Fruit fly (Drosophila melanogaster) whole organism, embryonic: Measurements from ENCODE around the gene kirre.

ENCODE experiments used
- Bgb ChIP-seq: fragments of 200-800 bp; sonication (Bioruptor generic); IDR thresholded peaks from 2 replicates; pipeline ENCODE4 v1.3.6; 2022; ENCODE audit warnings: missing biosample characterization, missing genetic modification characterization; ENCODE audit not compliant: partially characterized antibody
- CG10147 ChIP-seq: fragments of 200-800 bp; sonication (Bioruptor generic); optimal IDR thresholded peaks from 2 replicates; lab custom pipeline; 2019; ENCODE audit warnings: missing biosample characterization, mild to moderate bottlenecking, missing genetic modification characterization, moderate library complexity
- CG10462 ChIP-seq: fragments of 200-800 bp; sonication (Bioruptor generic); optimal IDR thresholded peaks from 2 replicates; lab custom pipeline; 2016; ENCODE audit warnings: missing biosample characterization, missing genetic modification characterization
- CG13424 ChIP-seq: fragments of 200-800 bp; sonication (Bioruptor generic); optimal IDR thresholded peaks from 2 replicates; lab custom pipeline; 2019; ENCODE audit warnings: missing biosample characterization, mild to moderate bottlenecking, missing genetic modification characterization, moderate library complexity
- CG17361 ChIP-seq: fragments of 200-800 bp; sonication (Bioruptor generic); IDR thresholded peaks from 3 replicates; pipeline ENCODE4 v1.3.6; 2022; ENCODE audit warnings: missing biosample characterization, missing genetic modification characterization
- CG2202 ChIP-seq: fragments of 200-800 bp; sonication (Bioruptor generic); optimal IDR thresholded peaks from 2 replicates; lab custom pipeline; 2018; ENCODE audit warnings: missing biosample characterization, mild to moderate bottlenecking, missing genetic modification characterization
- CG31441 ChIP-seq: fragments of 200-800 bp; sonication (Bioruptor generic); IDR thresholded peaks from 2 replicates; pipeline ENCODE4 v1.3.6; 2022; ENCODE audit warnings: missing biosample characterization, missing genetic modification characterization
- CG3407 ChIP-seq: fragments of 200-800 bp; sonication (Bioruptor generic); optimal IDR thresholded peaks from 2 replicates; lab custom pipeline; 2018; ENCODE audit warnings: missing biosample characterization, mild to moderate bottlenecking, missing genetic modification characterization
- CG4404 ChIP-seq: fragments of 200-800 bp; sonication (Bioruptor generic); IDR thresholded peaks from 2 replicates; pipeline ENCODE4 v1.3.6; 2022; ENCODE audit warnings: missing biosample characterization, missing genetic modification characterization
- CG4707 ChIP-seq: fragments of 200-800 bp; sonication (Bioruptor generic); optimal IDR thresholded peaks from 2 replicates; lab custom pipeline; 2018; ENCODE audit warnings: missing biosample characterization, mild to moderate bottlenecking, missing genetic modification characterization, moderate library complexity
- CG6689 ChIP-seq: fragments of 200-800 bp; sonication (Bioruptor generic); IDR thresholded peaks from 2 replicates; pipeline ENCODE4 v1.3.6; 2022; ENCODE audit warnings: missing biosample characterization, missing genetic modification characterization
- CG7271 ChIP-seq: fragments of 200-800 bp; sonication (Bioruptor generic); optimal IDR thresholded peaks from 2 replicates; lab custom pipeline; 2018; ENCODE audit warnings: missing biosample characterization, mild to moderate bottlenecking, missing genetic modification characterization, moderate library complexity
- CG7839 ChIP-seq: fragments of 200-800 bp; sonication (Bioruptor generic); optimal IDR thresholded peaks from 3 replicates; lab custom pipeline; 2018; ENCODE audit warnings: missing biosample characterization, mild to moderate bottlenecking, missing genetic modification characterization, moderate library complexity
- CG8944 ChIP-seq: fragments of 200-800 bp; sonication (Bioruptor generic); optimal IDR thresholded peaks from 3 replicates; lab custom pipeline; 2016; ENCODE audit warnings: missing biosample characterization, missing genetic modification characterization
- CG9727 ChIP-seq: fragments of 200-800 bp; sonication (Bioruptor generic); optimal IDR thresholded peaks from 3 replicates; lab custom pipeline; 2017; ENCODE audit warnings: missing biosample characterization, mild to moderate bottlenecking, missing genetic modification characterization
- CHES-1-like ChIP-seq: fragments of 200-800 bp; sonication (Bioruptor generic); optimal IDR thresholded peaks from 2 replicates; lab custom pipeline; 2016; ENCODE audit warnings: missing biosample characterization, missing genetic modification characterization
- Camta ChIP-seq: fragments of 200-800 bp; sonication (Bioruptor generic); optimal IDR thresholded peaks from 2 replicates; lab custom pipeline; 2016; ENCODE audit warnings: missing biosample characterization, missing genetic modification characterization
- D19B ChIP-seq: fragments of 200-800 bp; sonication (Bioruptor generic); optimal IDR thresholded peaks from 2 replicates; lab custom pipeline; 2017; ENCODE audit warnings: missing biosample characterization, mild to moderate bottlenecking, missing genetic modification characterization
- Dbx ChIP-seq: fragments of 200-800 bp; sonication (Bioruptor generic); IDR thresholded peaks from 3 replicates; pipeline ENCODE4 v1.3.6; 2022; ENCODE audit warnings: missing biosample characterization, missing genetic modification characterization
- Hr51 ChIP-seq, 2 experiments: fragments of 200-800 bp; sonication (Bioruptor generic); optimal IDR thresholded peaks; 2 replicates in 1 of 2; 3 replicates in 1 of 2; lab custom pipeline; 2016 to 2018; ENCODE audit warnings: missing biosample characterization in 2 of 2, missing genetic modification characterization in 2 of 2, mild to moderate bottlenecking in 1 of 2, moderate library complexity in 1 of 2
- NK7.1 ChIP-seq: fragments of 200-800 bp; sonication (Bioruptor generic); optimal IDR thresholded peaks from 3 replicates; lab custom pipeline; 2016; ENCODE audit warnings: missing biosample characterization, missing genetic modification characterization
- Rx ChIP-seq: fragments of 200-800 bp; sonication (Bioruptor generic); IDR thresholded peaks from 2 replicates; pipeline ENCODE4 v1.3.6; 2022; ENCODE audit warnings: missing biosample characterization, missing genetic modification characterization
- Sox100B ChIP-seq: fragments of 200-800 bp; sonication (Bioruptor generic); optimal IDR thresholded peaks from 3 replicates; lab custom pipeline; 2018; ENCODE audit warnings: missing biosample characterization, mild to moderate bottlenecking, missing genetic modification characterization
- Vsx1 ChIP-seq: fragments of 200-800 bp; sonication (Bioruptor generic); optimal IDR thresholded peaks from 2 replicates; lab custom pipeline; 2017; ENCODE audit warnings: missing biosample characterization, mild to moderate bottlenecking, missing genetic modification characterization, missing genetic modification reagents
- bsh ChIP-seq, 2 experiments: fragments of 200-800 bp; sonication (Bioruptor generic); optimal IDR thresholded peaks; 2 replicates each; lab custom pipeline; 2017 to 2018; ENCODE audit warnings: mild to moderate bottlenecking in 2 of 2, missing biosample characterization in 2 of 2, missing genetic modification characterization in 2 of 2, moderate library complexity in 1 of 2
- da ChIP-seq: fragments of 200-800 bp; sonication (Bioruptor generic); optimal IDR thresholded peaks from 2 replicates; lab custom pipeline; 2016; ENCODE audit warnings: missing biosample characterization, missing genetic modification characterization
- disco-r ChIP-seq: fragments of 200-800 bp; sonication (Bioruptor generic); optimal IDR thresholded peaks from 2 replicates; lab custom pipeline; 2016; ENCODE audit warnings: missing biosample characterization, missing genetic modification characterization
- dmrt99B ChIP-seq: fragments of 200-800 bp; sonication (Bioruptor generic); optimal IDR thresholded peaks from 2 replicates; lab custom pipeline; 2018; ENCODE audit warnings: missing biosample characterization, mild to moderate bottlenecking, missing genetic modification characterization, moderate library complexity
- dpn ChIP-seq, 2 experiments: fragments of 200-800 bp; sonication (Bioruptor generic); optimal IDR thresholded peaks; 3 replicates each; lab custom pipeline; 2016; ENCODE audit warnings: missing biosample characterization in 2 of 2, missing genetic modification characterization in 2 of 2
- gem ChIP-seq: fragments of 200-800 bp; sonication (Bioruptor generic); optimal IDR thresholded peaks from 2 replicates; lab custom pipeline; 2019; ENCODE audit warnings: missing biosample characterization, mild to moderate bottlenecking, missing genetic modification characterization, moderate library complexity
- lilli ChIP-seq: fragments of 200-800 bp; sonication (Bioruptor generic); optimal IDR thresholded peaks from 3 replicates; lab custom pipeline; 2016; ENCODE audit warnings: missing biosample characterization, missing genetic modification characterization
- lmd ChIP-seq: fragments of 200-800 bp; sonication (Bioruptor generic); IDR thresholded peaks from 2 replicates; pipeline ENCODE4 v1.3.6; 2022; ENCODE audit warnings: missing biosample characterization, missing genetic modification characterization
- lola ChIP-seq, 3 experiments: fragments of >200 bp in 2 of 3; fragments of 200-800 bp in 1 of 3; sonication (Bioruptor generic) in 1 of 3; optimal IDR thresholded peaks; 2 replicates each; lab custom pipeline; 2017 to 2019; ENCODE audit warnings: missing biosample characterization in 3 of 3, missing genetic modification characterization in 3 of 3, mild to moderate bottlenecking in 1 of 3, moderate library complexity in 1 of 3
- maf-S ChIP-seq: fragments of 200-800 bp; sonication (Bioruptor generic); optimal IDR thresholded peaks from 2 replicates; lab custom pipeline; 2016; ENCODE audit warnings: missing biosample characterization, missing genetic modification characterization
- org-1 ChIP-seq: fragments of 200-800 bp; sonication (Bioruptor generic); optimal IDR thresholded peaks from 2 replicates; lab custom pipeline; 2017; ENCODE audit warnings: missing biosample characterization, missing genetic modification characterization
- pan ChIP-seq, 4 experiments: fragments of >200 bp in 3 of 4; fragments of 200-800 bp in 1 of 4; sonication (Bioruptor generic) in 1 of 4; optimal IDR thresholded peaks in 3 of 4; IDR thresholded peaks in 1 of 4; 2 replicates each; pipeline versions ENCODE4 v1.3.6 to Lab custom; 2017 to 2022; ENCODE audit warnings: missing biosample characterization in 2 of 4, missing genetic modification characterization in 2 of 4, mixed read lengths in 1 of 4
- prd ChIP-seq, 3 experiments: fragments of >200 bp in 2 of 3; fragments of 200-800 bp in 1 of 3; sonication (Bioruptor generic) in 1 of 3; optimal IDR thresholded peaks in 2 of 3; IDR thresholded peaks in 1 of 3; 2 replicates in 2 of 3; 3 replicates in 1 of 3; pipeline versions ENCODE4 v1.3.6 to Lab custom; 2017 to 2022; ENCODE audit warnings: missing biosample characterization in 1 of 3, missing genetic modification characterization in 1 of 3
- pzg ChIP-seq: fragments of 200-800 bp; sonication (Bioruptor generic); optimal IDR thresholded peaks from 3 replicates; lab custom pipeline; 2018; ENCODE audit warnings: missing biosample characterization, mild to moderate bottlenecking, missing genetic modification characterization, moderate library complexity
- salm ChIP-seq: fragments of 200-800 bp; sonication (Bioruptor generic); optimal IDR thresholded peaks from 2 replicates; lab custom pipeline; 2018; ENCODE audit warnings: missing biosample characterization, mild to moderate bottlenecking, missing genetic modification characterization
- scrt ChIP-seq: fragments of 200-800 bp; sonication (Bioruptor generic); optimal IDR thresholded peaks from 2 replicates; lab custom pipeline; 2018; ENCODE audit warnings: missing biosample characterization, mild to moderate bottlenecking, missing genetic modification characterization, moderate library complexity
- sens ChIP-seq: fragments of 200-800 bp; sonication (Bioruptor generic); peaks from one replicate; lab custom pipeline; 2016; ENCODE audit warnings: missing biosample characterization, missing genetic modification characterization
- sqz ChIP-seq: fragments of 200-800 bp; sonication (Bioruptor generic); optimal IDR thresholded peaks from 3 replicates; lab custom pipeline; 2018; ENCODE audit warnings: missing biosample characterization, mild to moderate bottlenecking, missing genetic modification characterization
- ssp ChIP-seq: fragments of 200-800 bp; sonication (Bioruptor generic); IDR thresholded peaks from 2 replicates; pipeline ENCODE4 v1.3.6; 2022; ENCODE audit warnings: missing biosample characterization, missing genetic modification characterization
- toy ChIP-seq: fragments of 200-800 bp; sonication (Bioruptor generic); IDR thresholded peaks from 2 replicates; pipeline ENCODE4 v1.3.6; 2022; ENCODE audit warnings: missing biosample characterization, missing genetic modification characterization
- twi ChIP-seq: fragments of 200-800 bp; optimal IDR thresholded peaks from 2 replicates; lab custom pipeline; 2019; ENCODE audit warnings: missing biosample characterization, mild to moderate bottlenecking, missing genetic modification characterization, moderate library complexity
- unc-4 ChIP-seq: fragments of 200-800 bp; sonication (Bioruptor generic); IDR thresholded peaks from 2 replicates; pipeline ENCODE4 v1.3.6; 2022; ENCODE audit warnings: missing biosample characterization, missing genetic modification characterization; ENCODE audit not compliant: partially characterized antibody
- zen ChIP-seq: fragments of 200-800 bp; sonication (Bioruptor generic); optimal IDR thresholded peaks from 3 replicates; lab custom pipeline; 2018; ENCODE audit warnings: missing biosample characterization, mild to moderate bottlenecking, missing genetic modification characterization, moderate library complexity

kirre gene

dm6 chrX:2977857-2978473 is 237.8 kb downstream of the kirre start (continued):
- TF ChIP-seq CG7271 (tag; lab: Kevin White, UChicago), result peak; percentile 8
- no peak for TF ChIP-seq da (GFP tag; lab: Kevin White, UChicago)
- peak; percentile 29 for TF ChIP-seq lilli (GFP tag; lab: Kevin White, UChicago)
- 0 out of 2 replicates have a peak, but pooled peaks have one; percentile 8 for TF ChIP-seq Rx (GFP tag; lab: Robert Waterston, UW)
- 0 out of 2 replicates have a peak, but pooled peaks have one; percentile 16 for TF ChIP-seq ssp (GFP tag; lab: Robert Waterston, UW)
- no peak for TF ChIP-seq disco-r (GFP tag; lab: Kevin White, UChicago)
- TF ChIP-seq zen (tag; lab: Kevin White, UChicago), result peak; percentile 71
- TF ChIP-seq salm (tag; lab: Kevin White, UChicago), result no peak
- TF ChIP-seq CG31441 (GFP tag; lab: Robert Waterston, UW), result peak; percentile 52; the same call in 1 of the 2 replicates
- peak in 1 of 2 experiments; percentile 21 for TF ChIP-seq Hr51 (GFP tag; optimal IDR thresholded peaks at IDR 0.05; lab: Kevin White, UChicago)
- peak; percentile 45; the same call in 1 of the 2 replicates for TF ChIP-seq lmd
- TF ChIP-seq Camta (GFP tag; lab: Kevin White, UChicago), result peak; percentile 33
- peak; percentile 44; the same call in 1 of the 2 replicates for TF ChIP-seq CG4404
- peak; percentile 27 for TF ChIP-seq Sox100B (GFP tag; lab: Kevin White, UChicago)
- peak; percentile 42 for TF ChIP-seq CG7839 (tag; lab: Kevin White, UChicago)
- peak; percentile 20 for TF ChIP-seq CG8944 (GFP tag; lab: Kevin White, UChicago)
- no peak for TF ChIP-seq CG10147 (GFP tag; lab: Kevin White, UChicago)
- no peak for TF ChIP-seq pzg (GFP tag; lab: Kevin White, UChicago)
- TF ChIP-seq CG4707 (GFP tag; lab: Kevin White, UChicago), result no peak
- peak; percentile 58 for TF ChIP-seq CG9727 (GFP tag; lab: Kevin White, UChicago)
- peak; percentile 44 for TF ChIP-seq dmrt99B (tag; lab: Kevin White, UChicago)
- no peak for TF ChIP-seq prd (optimal IDR thresholded peaks at IDR 0.05; lab: Kevin White, UChicago)
- peak; percentile 60; the same call in 2 of the 3 replicates for TF ChIP-seq prd (GFP tag; IDR thresholded peaks at IDR 0.05; lab: Robert Waterston, UW)
- peak in 1 of 2 experiments; percentile 29 for TF ChIP-seq dpn (GFP tag; optimal IDR thresholded peaks at IDR 0.05; lab: Kevin White, UChicago)
- TF ChIP-seq org-1 (GFP tag; lab: Kevin White, UChicago), result peak; percentile 14
- peak; percentile 39 for TF ChIP-seq D19B (GFP tag; lab: Kevin White, UChicago)
- TF ChIP-seq maf-S (GFP tag; lab: Kevin White, UChicago), result peak; percentile 4
- peak; percentile 1 for TF ChIP-seq NK7.1 (GFP tag; lab: Kevin White, UChicago)
- peak; percentile 35 for TF ChIP-seq CG2202 (tag; lab: Kevin White, UChicago)
- TF ChIP-seq pan (optimal IDR thresholded peaks at IDR 0.05; lab: Kevin White, UChicago), result no peak
- TF ChIP-seq pan (GFP tag; optimal IDR thresholded peaks at IDR 0.05 in 1 of 2, IDR thresholded peaks at IDR 0.05 in 1 of 2), result peak in 1 of 2 experiments; percentile 32
- peak; percentile 13 for TF ChIP-seq CG3407 (GFP tag; lab: Kevin White, UChicago)
- peak; percentile 54; the same call in 1 of the 2 replicates for TF ChIP-seq CG6689 (GFP tag; lab: Robert Waterston, UW)
- TF ChIP-seq scrt (GFP tag; lab: Kevin White, UChicago), result peak; percentile 6
- TF ChIP-seq CG10462 (GFP tag; lab: Kevin White, UChicago), result peak; percentile 34
- TF ChIP-seq toy, result no peak
- TF ChIP-seq, all 482 proteins: peak for 132

- TF ChIP-seq CG13424 (tag; lab: Kevin White, UChicago), result peak; percentile 3
- no peak for TF ChIP-seq Vsx1
- no peak for TF ChIP-seq Dbx (GFP tag; lab: Robert Waterston, UW)
- no peak for TF ChIP-seq Bgb (GFP tag; lab: Robert Waterston, UW)
- TF ChIP-seq sqz (GFP tag; lab: Kevin White, UChicago), result peak; percentile 14
- TF ChIP-seq CHES-1-like (GFP tag; lab: Kevin White, UChicago), result no peak
- TF ChIP-seq bsh (GFP tag; optimal IDR thresholded peaks at IDR 0.05; lab: Kevin White, UChicago), result peak in 1 of 2 experiments; percentile 49
- TF ChIP-seq unc-4 (GFP tag; lab: Robert Waterston, UW), result no peak
- peak; percentile 41 for TF ChIP-seq gem (tag; lab: Kevin White, UChicago)
- peak; percentile 35; the same call in 1 of the 3 replicates for TF ChIP-seq CG17361 (GFP tag; lab: Robert Waterston, UW)
- peak in 1 of 3 experiments; percentile 32 for TF ChIP-seq lola (GFP tag; optimal IDR thresholded peaks at IDR 0.05; lab: Kevin White, UChicago)
- no peak for TF ChIP-seq twi (tag; lab: Kevin White, UChicago)
- no peak for TF ChIP-seq sens (GFP tag; lab: Kevin White, UChicago)
Measured at dm6 chrX:2980290-2980689, 240.1 kb downstream of the kirre start.
